Worm (Caenorhabditis elegans): ENCODE data around the gene F55B11.6.
"Not testable (repeated sequence)": the region's sequence is repeated elsewhere in the genome, so short reads cannot be mapped to it uniquely, and the experiment has no call there.

ce11 chrIV:14427395-14427794 is 10.4 kb upstream of the F55B11.6 start, which contains the start of gene F55B11.5:
- not testable (repeated sequence) for TF ChIP-seq ztf-11, nhr-237, elt-1, hmg-11, mml-1, nhr-77, lin-15B, aly-2, pqm-1, snpc-4 (tag; optimal IDR thresholded peaks at IDR 0.05)

Measured in whole organism, L3 larva.